Fruit fly (Drosophila melanogaster) whole organism, embryonic: Measurements from ENCODE around the gene Alg12.

Experiments used
- Adf1 ChIP-seq: fragments of 200-800 bp; sonication (Bioruptor generic); IDR thresholded peaks from 2 replicates; pipeline ENCODE4 v1.3.6; 2022; ENCODE audit warnings: missing biosample characterization, missing genetic modification characterization
- Atf-2 ChIP-seq: fragments of 200-800 bp; sonication (Bioruptor generic); optimal IDR thresholded peaks from 2 replicates; lab custom pipeline; 2016; ENCODE audit warnings: missing biosample characterization, missing genetic modification characterization
- CG11695 ChIP-seq: fragments of 200-800 bp; sonication (Bioruptor generic); IDR thresholded peaks from 3 replicates; pipeline ENCODE4 v1.3.6; 2022; ENCODE audit warnings: missing biosample characterization, missing genetic modification characterization
- CG12071 ChIP-seq: fragments of 200-800 bp; sonication (Bioruptor generic); optimal IDR thresholded peaks from 3 replicates; lab custom pipeline; 2018; ENCODE audit warnings: missing biosample characterization, mild to moderate bottlenecking, missing genetic modification characterization
- CG12219 ChIP-seq: fragments of 200-800 bp; sonication (Bioruptor generic); optimal IDR thresholded peaks from 3 replicates; lab custom pipeline; 2018; ENCODE audit warnings: missing biosample characterization, mild to moderate bottlenecking, missing genetic modification characterization
- CG13287 ChIP-seq: fragments of 200-800 bp; sonication (Bioruptor generic); IDR thresholded peaks from 2 replicates; pipeline ENCODE4 v1.3.6; 2022; ENCODE audit warnings: missing biosample characterization, missing genetic modification characterization; ENCODE audit not compliant: partially characterized antibody
- CG15073 ChIP-seq: fragments of 200-800 bp; sonication (Bioruptor generic); optimal IDR thresholded peaks from 2 replicates; lab custom pipeline; 2016; ENCODE audit warnings: missing biosample characterization, missing genetic modification characterization
- CG15514 ChIP-seq: fragments of 200-800 bp; sonication (Bioruptor generic); optimal IDR thresholded peaks from 3 replicates; lab custom pipeline; 2017; ENCODE audit warnings: missing biosample characterization, missing genetic modification characterization, mild to moderate bottlenecking, moderate library complexity, missing genetic modification reagents
- CG15601 ChIP-seq: fragments of 200-800 bp; sonication (Bioruptor generic); optimal IDR thresholded peaks from 3 replicates; lab custom pipeline; 2019; ENCODE audit warnings: missing biosample characterization, mild to moderate bottlenecking, missing genetic modification characterization, moderate library complexity
- CG16863 ChIP-seq: fragments of 200-800 bp; sonication (Bioruptor generic); optimal IDR thresholded peaks from 3 replicates; lab custom pipeline; 2016; ENCODE audit warnings: missing biosample characterization, missing genetic modification characterization
- CG17802 ChIP-seq: fragments of 200-800 bp; sonication (Bioruptor generic); optimal IDR thresholded peaks from 2 replicates; lab custom pipeline; 2018; ENCODE audit warnings: missing biosample characterization, mild to moderate bottlenecking, missing genetic modification characterization, moderate library complexity
- CG5953 ChIP-seq: fragments of 200-800 bp; sonication (Bioruptor generic); IDR thresholded peaks from 2 replicates; pipeline ENCODE4 v1.3.6; 2022; ENCODE audit warnings: missing biosample characterization, missing genetic modification characterization
- CG7786 ChIP-seq: fragments of 200-800 bp; sonication (Bioruptor generic); optimal IDR thresholded peaks from 2 replicates; lab custom pipeline; 2016; ENCODE audit warnings: missing biosample characterization, missing genetic modification characterization
- CG8765 ChIP-seq: fragments of 200-800 bp; sonication (Bioruptor generic); IDR thresholded peaks from 2 replicates; pipeline ENCODE4 v1.3.6; 2022; ENCODE audit warnings: missing biosample characterization, missing genetic modification characterization
- CG9437 ChIP-seq: fragments of 200-800 bp; sonication (Bioruptor generic); optimal IDR thresholded peaks from 2 replicates; lab custom pipeline; 2018; ENCODE audit warnings: missing biosample characterization, mild to moderate bottlenecking, missing genetic modification characterization
- CG9727 ChIP-seq: fragments of 200-800 bp; sonication (Bioruptor generic); optimal IDR thresholded peaks from 3 replicates; lab custom pipeline; 2017; ENCODE audit warnings: missing biosample characterization, mild to moderate bottlenecking, missing genetic modification characterization
- Dbx ChIP-seq: fragments of 200-800 bp; sonication (Bioruptor generic); IDR thresholded peaks from 3 replicates; pipeline ENCODE4 v1.3.6; 2022; ENCODE audit warnings: missing biosample characterization, missing genetic modification characterization
- Doc3 ChIP-seq: fragments of 200-800 bp; sonication (Bioruptor generic); IDR thresholded peaks from 3 replicates; pipeline ENCODE4 v1.3.6; 2022; ENCODE audit warnings: missing biosample characterization, missing genetic modification characterization; ENCODE audit not compliant: partially characterized antibody
- Dref ChIP-seq: fragments of 200-800 bp; sonication (Bioruptor generic); IDR thresholded peaks from 2 replicates; pipeline ENCODE4 v1.3.6; 2022; ENCODE audit warnings: missing biosample characterization, missing genetic modification characterization
- HLH3B ChIP-seq: fragments of 200-800 bp; sonication (Bioruptor generic); IDR thresholded peaks from 2 replicates; pipeline ENCODE4 v1.3.6; 2022; ENCODE audit warnings: missing biosample characterization, missing genetic modification characterization
- Hsf ChIP-seq: fragments of 200-800 bp; sonication (Bioruptor generic); optimal IDR thresholded peaks from 3 replicates; lab custom pipeline; 2016; ENCODE audit warnings: missing biosample characterization, missing genetic modification characterization
- Kr ChIP-seq: fragments of 200-800 bp; sonication (Bioruptor generic); optimal IDR thresholded peaks from 2 replicates; lab custom pipeline; 2017; ENCODE audit warnings: missing biosample characterization, mild to moderate bottlenecking, missing genetic modification characterization
- Lpt ChIP-seq: fragments of >200 bp; optimal IDR thresholded peaks from 2 replicates; lab custom pipeline; 2018; ENCODE audit warnings: missing biosample characterization, missing genetic modification characterization
- MESR4 ChIP-seq: fragments of 200-800 bp; sonication (Bioruptor generic); optimal IDR thresholded peaks from 2 replicates; lab custom pipeline; 2018; ENCODE audit warnings: missing biosample characterization, mild to moderate bottlenecking, missing genetic modification characterization, moderate library complexity
- Max ChIP-seq: fragments of 200-800 bp; sonication (Bioruptor generic); optimal IDR thresholded peaks from 2 replicates; lab custom pipeline; 2016; ENCODE audit warnings: missing biosample characterization, mild to moderate bottlenecking, missing genetic modification characterization
- Meics ChIP-seq: fragments of 200-800 bp; sonication (Bioruptor generic); optimal IDR thresholded peaks from 2 replicates; lab custom pipeline; 2017; ENCODE audit warnings: missing biosample characterization, mild to moderate bottlenecking, missing genetic modification characterization
- Mes4 ChIP-seq: fragments of 200-800 bp; sonication (Bioruptor generic); optimal IDR thresholded peaks from 2 replicates; lab custom pipeline; 2016; ENCODE audit warnings: missing biosample characterization, missing genetic modification characterization
- Opbp ChIP-seq: fragments of 200-800 bp; sonication (Bioruptor generic); IDR thresholded peaks from 3 replicates; pipeline ENCODE4 v1.3.6; 2022; ENCODE audit warnings: missing biosample characterization, missing genetic modification characterization; ENCODE audit not compliant: partially characterized antibody
- Side ChIP-seq: fragments of 200-800 bp; sonication (Bioruptor generic); optimal IDR thresholded peaks from 2 replicates; lab custom pipeline; 2016; ENCODE audit warnings: missing biosample characterization, missing genetic modification characterization
- Sin3A ChIP-seq: fragments of >200 bp; optimal IDR thresholded peaks from 2 replicates; lab custom pipeline; 2018
- Vsx1 ChIP-seq: fragments of 200-800 bp; sonication (Bioruptor generic); optimal IDR thresholded peaks from 2 replicates; lab custom pipeline; 2017; ENCODE audit warnings: missing biosample characterization, mild to moderate bottlenecking, missing genetic modification characterization, missing genetic modification reagents
- YL-1 ChIP-seq: fragments of 200-800 bp; sonication (Bioruptor generic); optimal IDR thresholded peaks from 3 replicates; lab custom pipeline; 2017; ENCODE audit warnings: missing biosample characterization, mild to moderate bottlenecking, missing genetic modification characterization
- amos ChIP-seq: fragments of 200-800 bp; sonication (Bioruptor generic); IDR thresholded peaks from 2 replicates; pipeline ENCODE4 v1.3.6; 2022; ENCODE audit warnings: missing biosample characterization, missing genetic modification characterization; ENCODE audit not compliant: partially characterized antibody
- ase ChIP-seq: fragments of 200-800 bp; sonication (Bioruptor generic); IDR thresholded peaks from 3 replicates; pipeline ENCODE4 v1.3.6; 2022; ENCODE audit warnings: missing biosample characterization, missing genetic modification characterization
- dpn ChIP-seq, 2 experiments: fragments of 200-800 bp; sonication (Bioruptor generic); optimal IDR thresholded peaks; 3 replicates each; lab custom pipeline; 2016; ENCODE audit warnings: missing biosample characterization in 2 of 2, missing genetic modification characterization in 2 of 2
- exex ChIP-seq: fragments of 200-800 bp; sonication (Bioruptor generic); optimal IDR thresholded peaks from 4 replicates; lab custom pipeline; 2018; ENCODE audit warnings: missing biosample characterization, mild to moderate bottlenecking, missing genetic modification characterization, moderate library complexity
- gsb-n ChIP-seq: fragments of 200-800 bp; sonication (Bioruptor generic); optimal IDR thresholded peaks from 3 replicates; lab custom pipeline; 2018; ENCODE audit warnings: missing biosample characterization, mild to moderate bottlenecking, missing genetic modification characterization
- lilli ChIP-seq: fragments of 200-800 bp; sonication (Bioruptor generic); optimal IDR thresholded peaks from 3 replicates; lab custom pipeline; 2016; ENCODE audit warnings: missing biosample characterization, missing genetic modification characterization
- lmd ChIP-seq: fragments of 200-800 bp; sonication (Bioruptor generic); IDR thresholded peaks from 2 replicates; pipeline ENCODE4 v1.3.6; 2022; ENCODE audit warnings: missing biosample characterization, missing genetic modification characterization
- maf-S ChIP-seq: fragments of 200-800 bp; sonication (Bioruptor generic); optimal IDR thresholded peaks from 2 replicates; lab custom pipeline; 2016; ENCODE audit warnings: missing biosample characterization, missing genetic modification characterization
- nmo ChIP-seq: fragments of 200-800 bp; sonication (Bioruptor generic); optimal IDR thresholded peaks from 2 replicates; lab custom pipeline; 2018; ENCODE audit warnings: missing biosample characterization, mild to moderate bottlenecking, missing genetic modification characterization, moderate library complexity
- odd ChIP-seq: fragments of 200-800 bp; sonication (Bioruptor generic); optimal IDR thresholded peaks from 2 replicates; lab custom pipeline; 2017; ENCODE audit warnings: missing biosample characterization, mild to moderate bottlenecking, missing genetic modification characterization
- p53 ChIP-seq: fragments of 200-800 bp; sonication (Bioruptor generic); optimal IDR thresholded peaks from 2 replicates; lab custom pipeline; 2016; ENCODE audit warnings: missing biosample characterization, missing genetic modification characterization
- pan ChIP-seq, 4 experiments: fragments of >200 bp in 3 of 4; fragments of 200-800 bp in 1 of 4; sonication (Bioruptor generic) in 1 of 4; optimal IDR thresholded peaks in 3 of 4; IDR thresholded peaks in 1 of 4; 2 replicates each; pipeline versions ENCODE4 v1.3.6 to Lab custom; 2017 to 2022; ENCODE audit warnings: missing biosample characterization in 2 of 4, missing genetic modification characterization in 2 of 4, mixed read lengths in 1 of 4
- sd ChIP-seq: fragments of 200-800 bp; sonication (Bioruptor generic); optimal IDR thresholded peaks from 3 replicates; lab custom pipeline; 2018; ENCODE audit warnings: missing biosample characterization, mild to moderate bottlenecking, missing genetic modification characterization, moderate library complexity
- sima ChIP-seq: fragments of 200-800 bp; sonication (Bioruptor generic); optimal IDR thresholded peaks from 2 replicates; lab custom pipeline; 2016; ENCODE audit warnings: missing biosample characterization, missing genetic modification characterization
- tin ChIP-seq: fragments of 200-800 bp; sonication (Bioruptor generic); optimal IDR thresholded peaks from 3 replicates; lab custom pipeline; 2016; ENCODE audit warnings: missing biosample characterization, missing genetic modification characterization
- trh ChIP-seq: fragments of 200-800 bp; sonication (Bioruptor generic); optimal IDR thresholded peaks from 2 replicates; lab custom pipeline; 2016; ENCODE audit warnings: missing biosample characterization, missing genetic modification characterization
- zen ChIP-seq: fragments of 200-800 bp; sonication (Bioruptor generic); optimal IDR thresholded peaks from 3 replicates; lab custom pipeline; 2018; ENCODE audit warnings: missing biosample characterization, mild to moderate bottlenecking, missing genetic modification characterization, moderate library complexity
- zen2 ChIP-seq: fragments of 200-800 bp; sonication (Bioruptor generic); IDR thresholded peaks from 3 replicates; pipeline ENCODE4 v1.3.6; 2022; ENCODE audit warnings: missing biosample characterization, missing genetic modification characterization; ENCODE audit not compliant: partially characterized antibody

Alg12 gene

DNA sequence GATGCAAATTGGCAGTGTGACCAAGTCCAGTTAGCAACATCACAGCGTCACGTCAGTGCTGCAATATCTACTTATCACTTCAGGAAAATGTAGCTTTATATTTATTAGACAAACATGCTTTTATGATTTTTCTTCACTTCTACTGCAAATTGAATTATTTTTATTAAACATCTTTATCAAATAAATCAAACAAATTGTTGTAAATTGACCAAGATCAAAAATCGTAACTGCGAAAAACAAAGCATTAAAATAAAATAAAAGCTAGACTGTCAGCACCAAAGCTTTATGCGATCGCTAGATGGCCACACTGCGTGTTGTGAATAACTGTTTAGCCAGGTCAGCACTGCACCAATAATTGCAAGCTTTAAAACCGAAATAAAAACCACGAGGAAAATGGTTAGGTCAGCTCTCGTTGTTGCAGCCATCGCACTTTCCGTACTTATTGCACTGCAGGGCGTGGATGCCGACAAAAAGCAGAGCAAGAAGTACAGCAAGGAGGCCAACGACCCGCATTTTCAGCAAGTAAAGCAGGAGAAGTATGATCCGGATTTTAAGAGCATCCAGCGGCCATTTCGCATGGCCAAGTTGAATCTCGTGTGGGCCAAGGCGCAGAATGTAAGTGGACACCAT lies 35.0 kb downstream of the Alg12 start, which contains the start of the genes CG12945 and CG8507 (continued):
- TF ChIP-seq CG8765 (GFP tag; lab: Robert Waterston, UW): no peak
- TF ChIP-seq CG15073 (GFP tag; lab: Kevin White, UChicago): no peak
- no peak for TF ChIP-seq gsb-n (tag; lab: Kevin White, UChicago)
- TF ChIP-seq dpn (GFP tag; optimal IDR thresholded peaks at IDR 0.05; lab: Kevin White, UChicago): peak; percentile 43
- TF ChIP-seq Kr: no peak
- no peak for TF ChIP-seq Side (GFP tag; lab: Kevin White, UChicago)
- TF ChIP-seq Hsf (GFP tag; lab: Kevin White, UChicago): peak; percentile 63
- TF ChIP-seq HLH3B (GFP tag; lab: Robert Waterston, UW): no peak
- TF ChIP-seq Max (GFP tag; lab: Kevin White, UChicago): peak; percentile 63
- peak; percentile 46 for TF ChIP-seq tin (GFP tag; lab: Kevin White, UChicago)
- peak; percentile 40 for TF ChIP-seq CG15514 (GFP tag; lab: Kevin White, UChicago)
- TF ChIP-seq pan (optimal IDR thresholded peaks at IDR 0.05; lab: Kevin White, UChicago): no peak
- no peak for TF ChIP-seq pan (GFP tag; optimal IDR thresholded peaks at IDR 0.05 in 1 of 2, IDR thresholded peaks at IDR 0.05 in 1 of 2)
- TF ChIP-seq maf-S (GFP tag; lab: Kevin White, UChicago): no peak
- peak; percentile 25 for TF ChIP-seq zen (tag; lab: Kevin White, UChicago)
- TF ChIP-seq CG12071: no peak
- TF ChIP-seq CG7786 (GFP tag; lab: Kevin White, UChicago): peak; percentile 38
- TF ChIP-seq YL-1 (GFP tag; lab: Kevin White, UChicago): peak; percentile 47
- no peak for TF ChIP-seq Doc3
- TF ChIP-seq Mes4 (GFP tag; lab: Kevin White, UChicago): no peak
- no peak for TF ChIP-seq Lpt
- TF ChIP-seq p53 (GFP tag; lab: Kevin White, UChicago): no peak
- no peak for TF ChIP-seq Vsx1
- no peak for TF ChIP-seq trh (GFP tag; lab: Kevin White, UChicago)
- TF ChIP-seq lilli (GFP tag; lab: Kevin White, UChicago): peak; percentile 63
- TF ChIP-seq CG16863 (GFP tag; lab: Kevin White, UChicago): no peak
- TF ChIP-seq CG11695 (GFP tag; lab: Robert Waterston, UW): no peak
- TF ChIP-seq sd (tag; lab: Kevin White, UChicago): no peak
- TF ChIP-seq Opbp: no peak
- peak; percentile 80 for TF ChIP-seq nmo (GFP tag; lab: Kevin White, UChicago)
- no peak for TF ChIP-seq exex (tag; lab: Kevin White, UChicago)
- TF ChIP-seq Dref (GFP tag; lab: Robert Waterston, UW): no peak
- no peak for TF ChIP-seq Adf1 (GFP tag; lab: Robert Waterston, UW)
- TF ChIP-seq ase: no peak
- TF ChIP-seq odd (GFP tag; lab: Kevin White, UChicago): no peak
- no peak for TF ChIP-seq sima (GFP tag; lab: Kevin White, UChicago)
- TF ChIP-seq CG9437 (GFP tag; lab: Kevin White, UChicago): peak; percentile 33
- TF ChIP-seq CG15601 (tag; lab: Kevin White, UChicago): peak; percentile 35
- no peak for TF ChIP-seq CG13287 (GFP tag; lab: Robert Waterston, UW)
- TF ChIP-seq CG12219: no peak
- TF ChIP-seq CG17802: no peak
- no peak for TF ChIP-seq MESR4
- TF ChIP-seq CG5953 (GFP tag; lab: Robert Waterston, UW): no peak
- TF ChIP-seq Atf-2 (GFP tag; lab: Kevin White, UChicago): peak; percentile 53
- peak; percentile 52 for TF ChIP-seq Meics (GFP tag; lab: Kevin White, UChicago)
- no peak for TF ChIP-seq amos (GFP tag; lab: Robert Waterston, UW)
- TF ChIP-seq Dbx (GFP tag; lab: Robert Waterston, UW): 0 out of 3 replicates have a peak, but pooled peaks have one; percentile 18
- TF ChIP-seq zen2: no peak
- peak; percentile 42 for TF ChIP-seq CG9727 (GFP tag; lab: Kevin White, UChicago)
- peak; percentile 85 for TF ChIP-seq Sin3A (lab: Kevin White, UChicago)
- peak; percentile 51; the same call in 1 of the 2 replicates for TF ChIP-seq lmd (GFP tag; lab: Robert Waterston, UW)
